Worm (Caenorhabditis elegans): ENCODE data around the gene dsh-1.

- TF ChIP-seq vab-7 (GFP tag; IDR thresholded peaks at IDR 0.05) (no peak), nhr-6 (tag; optimal IDR thresholded peaks at IDR 0.05) (no peak), Y105C5A.15 (GFP tag; IDR thresholded peaks at IDR 0.05) (no peak), hmg-1.1 (GFP tag; IDR thresholded peaks at IDR 0.05) (no peak), nhr-28 (tag; optimal IDR thresholded peaks at IDR 0.05) (peak; percentile 67), nhr-25 (tag; optimal IDR thresholded peaks at IDR 0.05; ENCODE audit: borderline replicate concordance, insufficient read depth) (no peak), unc-62 (GFP tag; optimal IDR thresholded peaks at IDR 0.05 in 1 of 2) (no peak), unc-62 (tag; optimal IDR thresholded peaks at IDR 0.05) (no peak), R02D3.7 (tag; optimal IDR thresholded peaks at IDR 0.05) (no peak), nhr-237 (tag; optimal IDR thresholded peaks at IDR 0.05) (no peak), ceh-82 (tag; optimal IDR thresholded peaks at IDR 0.05) (no peak), mxl-3 (GFP tag; optimal IDR thresholded peaks at IDR 0.05) (no peak), aha-1 (tag) (no peak), skn-1 (tag; optimal IDR thresholded peaks at IDR 0.05) (no peak)
Observed at ce11 chrII:5235758-5236157, 10.6 kb upstream of the dsh-1 start, which contains the start of gene pho-1.

All from whole organism, L4 larva.